Worm (Caenorhabditis elegans) whole organism, L2 larva: Measurements from ENCODE around the gene lab-2.
A peak's percentile ranks its signal among the peaks of the same experiment; 100 is the strongest.

Experiments used
- C34F6.9 ChIP-seq: fragments of 150-350 bp; optimal IDR thresholded peaks from 2 replicates; lab custom pipeline; 2014; ENCODE audit warnings: missing biosample characterization, missing genetic modification characterization
- F13H6.1 ChIP-seq: sonication (generic microtip); optimal IDR thresholded peaks from 2 replicates; lab custom pipeline; 2016; ENCODE audit warnings: missing genetic modification characterization, missing compliant biosample characterization
- R02D3.7 ChIP-seq: fragments of 150-350 bp; optimal IDR thresholded peaks from 2 replicates; lab custom pipeline; 2014; ENCODE audit warnings: missing biosample characterization, missing genetic modification characterization
- Y55F3AM.14 ChIP-seq: fragments of 200-800 bp; sonication (Bioruptor generic); optimal IDR thresholded peaks from 2 replicates; lab custom pipeline; 2018; ENCODE audit warnings: mild to moderate bottlenecking, missing genetic modification characterization, missing compliant biosample characterization
- ZK546.5 ChIP-seq: sonication (generic microtip); optimal IDR thresholded peaks from 2 replicates; lab custom pipeline; 2017; ENCODE audit warnings: missing biosample characterization, missing genetic modification characterization
- alr-1 ChIP-seq: fragments of 150-350 bp; optimal IDR thresholded peaks from 2 replicates; lab custom pipeline; 2014; ENCODE audit warnings: missing biosample characterization, missing genetic modification characterization
- aly-2 ChIP-seq: fragments of 150-350 bp; optimal IDR thresholded peaks from 2 replicates; lab custom pipeline; 2014; ENCODE audit warnings: missing biosample characterization, missing genetic modification characterization
- ama-1 ChIP-seq: fragments of 150-350 bp; optimal IDR thresholded peaks from 2 replicates; lab custom pipeline; 2018; ENCODE audit warnings: inconsistent platforms
- blmp-1 ChIP-seq: sonication (generic microtip); optimal IDR thresholded peaks from 2 replicates; lab custom pipeline; 2017; ENCODE audit warnings: missing genetic modification characterization, mild to moderate bottlenecking, missing compliant biosample characterization, antibody characterized with exemption, moderate library complexity; ENCODE audit not compliant: insufficient read depth
- ceh-16 ChIP-seq: fragments of 150-350 bp; optimal IDR thresholded peaks from 2 replicates; lab custom pipeline; 2014; ENCODE audit warnings: missing biosample characterization, missing genetic modification characterization
- ceh-82 ChIP-seq: fragments of 150-350 bp; optimal IDR thresholded peaks from 2 replicates; lab custom pipeline; 2014; ENCODE audit warnings: missing biosample characterization, missing genetic modification characterization
- crh-2 ChIP-seq: sonication (generic microtip); optimal IDR thresholded peaks from 2 replicates; lab custom pipeline; 2017; ENCODE audit warnings: missing biosample characterization, missing genetic modification characterization
- dmd-4 ChIP-seq: sonication (generic microtip); optimal IDR thresholded peaks from 2 replicates; lab custom pipeline; 2017; ENCODE audit warnings: missing biosample characterization, missing genetic modification characterization
- egl-27 ChIP-seq: sonication (generic microtip); optimal IDR thresholded peaks from 3 replicates; lab custom pipeline; 2017; ENCODE audit warnings: missing biosample characterization, missing genetic modification reagents, missing genetic modification characterization
- elt-1 ChIP-seq: fragments of 150-350 bp; optimal IDR thresholded peaks from 2 replicates; lab custom pipeline; 2014; ENCODE audit warnings: missing biosample characterization, missing genetic modification characterization
- elt-3 ChIP-seq: sonication (generic microtip); optimal IDR thresholded peaks from 2 replicates; lab custom pipeline; 2017; ENCODE audit warnings: missing biosample characterization, missing genetic modification characterization
- fos-1 ChIP-seq: fragments of 150-350 bp; optimal IDR thresholded peaks from 2 replicates; lab custom pipeline; 2014; ENCODE audit warnings: missing biosample characterization, missing genetic modification characterization
- gmeb-1 ChIP-seq: fragments of 150-350 bp; optimal IDR thresholded peaks from 2 replicates; lab custom pipeline; 2014; ENCODE audit warnings: missing biosample characterization, missing genetic modification characterization
- lin-11 ChIP-seq: fragments of 150-350 bp; sonication (generic microtip); optimal IDR thresholded peaks from 2 replicates; lab custom pipeline; 2014; ENCODE audit warnings: missing biosample characterization, missing genetic modification characterization, inconsistent platforms, mixed read lengths
- lin-13 ChIP-seq: fragments of 150-350 bp; optimal IDR thresholded peaks from 2 replicates; lab custom pipeline; 2014; ENCODE audit warnings: missing biosample characterization, missing genetic modification reagents, missing genetic modification characterization
- lin-39 ChIP-seq: fragments of 150-350 bp; optimal IDR thresholded peaks from 2 replicates; lab custom pipeline; 2014; ENCODE audit warnings: missing biosample characterization, missing genetic modification reagents, missing genetic modification characterization
- lsy-2 ChIP-seq, 2 experiments: fragments of 150-350 bp in 1 of 2; sonication (generic microtip) in 1 of 2; optimal IDR thresholded peaks; 2 replicates each; lab custom pipeline; 2014 to 2017; ENCODE audit warnings: missing biosample characterization in 2 of 2, missing genetic modification characterization in 2 of 2
- mab-5 ChIP-seq: fragments of 150-350 bp; optimal IDR thresholded peaks from 2 replicates; lab custom pipeline; 2014; ENCODE audit warnings: missing biosample characterization, missing genetic modification characterization
- mbf-1 ChIP-seq: sonication (generic microtip); optimal IDR thresholded peaks from 2 replicates; lab custom pipeline; 2017; ENCODE audit warnings: missing biosample characterization, missing genetic modification characterization
- mdl-1 ChIP-seq, 2 experiments: fragments of 150-350 bp in 1 of 2; sonication (generic microtip) in 1 of 2; optimal IDR thresholded peaks; 2 replicates each; lab custom pipeline; 2017; ENCODE audit warnings: missing biosample characterization in 2 of 2, missing genetic modification characterization in 2 of 2
- nhr-10 ChIP-seq: sonication (generic microtip); optimal IDR thresholded peaks from 2 replicates; lab custom pipeline; 2017; ENCODE audit warnings: missing biosample characterization, missing genetic modification characterization
- nhr-11 ChIP-seq: fragments of 150-350 bp; optimal IDR thresholded peaks from 2 replicates; lab custom pipeline; 2014; ENCODE audit warnings: missing biosample characterization, missing genetic modification characterization
- nhr-12 ChIP-seq: fragments of 150-350 bp; optimal IDR thresholded peaks from 2 replicates; lab custom pipeline; 2014; ENCODE audit warnings: missing biosample characterization, missing genetic modification characterization
- nhr-129 ChIP-seq: fragments of 150-350 bp; optimal IDR thresholded peaks from 2 replicates; lab custom pipeline; 2014; ENCODE audit warnings: missing biosample characterization, missing genetic modification characterization
- nhr-21 ChIP-seq: fragments of 150-350 bp; optimal IDR thresholded peaks from 2 replicates; lab custom pipeline; 2014; ENCODE audit warnings: missing biosample characterization, missing genetic modification characterization
- nhr-23 ChIP-seq: fragments of 150-350 bp; optimal IDR thresholded peaks from 2 replicates; lab custom pipeline; 2014; ENCODE audit warnings: missing biosample characterization, missing genetic modification reagents, missing genetic modification characterization
- nhr-237 ChIP-seq: fragments of 150-350 bp; optimal IDR thresholded peaks from 2 replicates; lab custom pipeline; 2014; ENCODE audit warnings: missing biosample characterization, missing genetic modification characterization
- nhr-25 ChIP-seq: fragments of 150-350 bp; sonication (generic microtip); optimal IDR thresholded peaks from 3 replicates; lab custom pipeline; 2014; ENCODE audit warnings: missing biosample characterization, missing genetic modification characterization
- nhr-6 ChIP-seq: fragments of 150-350 bp; optimal IDR thresholded peaks from 2 replicates; lab custom pipeline; 2014; ENCODE audit warnings: missing biosample characterization, missing genetic modification characterization
- nhr-77 ChIP-seq: fragments of 150-350 bp; optimal IDR thresholded peaks from 2 replicates; lab custom pipeline; 2014; ENCODE audit warnings: missing biosample characterization, missing genetic modification characterization
- peb-1 ChIP-seq: fragments of 150-350 bp; optimal IDR thresholded peaks from 2 replicates; lab custom pipeline; 2014; ENCODE audit warnings: missing biosample characterization, missing genetic modification characterization
- sem-4 ChIP-seq: fragments of 150-350 bp; optimal IDR thresholded peaks from 2 replicates; lab custom pipeline; 2014; ENCODE audit warnings: missing biosample characterization, missing genetic modification reagents, missing genetic modification characterization
- skn-1 ChIP-seq: sonication (generic microtip); optimal IDR thresholded peaks from 2 replicates; lab custom pipeline; 2017; ENCODE audit warnings: missing biosample characterization, missing genetic modification characterization
- sma-3 ChIP-seq: sonication (generic microtip); optimal IDR thresholded peaks from 2 replicates; lab custom pipeline; 2016; ENCODE audit warnings: missing genetic modification reagents, missing genetic modification characterization, missing compliant biosample characterization
- sma-9 ChIP-seq, 2 experiments: fragments of 150-350 bp in 1 of 2; sonication (generic microtip) in 1 of 2; optimal IDR thresholded peaks; 2 replicates each; lab custom pipeline; 2014 to 2016; ENCODE audit warnings: missing genetic modification characterization in 2 of 2, mild to moderate bottlenecking in 1 of 2, missing biosample characterization in 1 of 2, missing compliant biosample characterization in 1 of 2, missing genetic modification reagents in 1 of 2, moderate library complexity in 1 of 2
- snpc-4 ChIP-seq: fragments of 150-350 bp; optimal IDR thresholded peaks from 2 replicates; lab custom pipeline; 2014; ENCODE audit warnings: missing biosample characterization, missing genetic modification characterization
- unc-39 ChIP-seq: fragments of 150-350 bp; optimal IDR thresholded peaks from 2 replicates; lab custom pipeline; 2014; ENCODE audit warnings: missing biosample characterization, missing genetic modification characterization
- unc-55 ChIP-seq: fragments of 150-350 bp; sonication (generic microtip); optimal IDR thresholded peaks from 3 replicates; lab custom pipeline; 2014; ENCODE audit warnings: missing biosample characterization, missing genetic modification reagents, missing genetic modification characterization
- unc-62 ChIP-seq: fragments of 150-350 bp; optimal IDR thresholded peaks from 2 replicates; lab custom pipeline; 2014; ENCODE audit warnings: missing biosample characterization, missing genetic modification reagents, missing genetic modification characterization
- zag-1 ChIP-seq: fragments of 150-350 bp; optimal IDR thresholded peaks from 2 replicates; lab custom pipeline; 2014; ENCODE audit warnings: missing biosample characterization, missing genetic modification characterization
- ztf-1 ChIP-seq: fragments of 200-800 bp; sonication (Bioruptor generic); conservative IDR thresholded peaks from 2 replicates; pipeline ENCODE4 v1.3.6; 2022; ENCODE audit warnings: missing genetic modification characterization, missing compliant biosample characterization
- ztf-11 ChIP-seq: sonication (generic microtip); optimal IDR thresholded peaks from 2 replicates; lab custom pipeline; 2017; ENCODE audit warnings: missing biosample characterization, missing genetic modification characterization
- ztf-4 ChIP-seq: fragments of 150-350 bp; optimal IDR thresholded peaks from 2 replicates; lab custom pipeline; 2014; ENCODE audit warnings: missing biosample characterization, missing genetic modification characterization

Gene lab-2

ce11 chrIII:7335220-7335619 lies 5.8 kb upstream of the lab-2 start, which contains the start of gene F56C9.10:
F56C9.10 (minus strand) TSS chrIII:7335316.
- TF ChIP-seq nhr-77 (tag; lab: Kevin White, UChicago) (no peak), nhr-23 (no peak), mdl-1 (tag; optimal IDR thresholded peaks at IDR 0.05; lab: Kevin White, UChicago) (peak; percentile 90 to 95), ztf-11 (tag; lab: Kevin White, UChicago) (no peak), lsy-2 (tag; optimal IDR thresholded peaks at IDR 0.05; lab: Kevin White, UChicago) (peak; percentile 39 to 93), gmeb-1 (peak; percentile 79), lin-39 (tag; lab: Kevin White, UChicago) (no peak), ZK546.5 (tag; lab: Kevin White, UChicago) (peak; percentile 54), nhr-237 (tag; lab: Kevin White, UChicago) (no peak), elt-3 (tag; lab: Kevin White, UChicago) (no peak), elt-1 (tag; lab: Kevin White, UChicago) (no peak), sma-3 (GFP tag; lab: Kevin White, UChicago) (peak; percentile 88), ztf-1 (GFP tag; lab: Robert Waterston, UW) (no peak), dmd-4 (tag; lab: Kevin White, UChicago) (no peak), zag-1 (tag; lab: Kevin White, UChicago) (peak; percentile 84), C34F6.9 (tag; lab: Kevin White, UChicago) (peak; percentile 98), alr-1 (tag; lab: Kevin White, UChicago) (no peak), mab-5 (peak; percentile 35), unc-62 (GFP tag; lab: Kevin White, UChicago) (peak; percentile 52), ceh-16 (tag; lab: Kevin White, UChicago) (no peak), R02D3.7 (tag; lab: Kevin White, UChicago) (no peak), nhr-25 (tag; lab: Kevin White, UChicago) (peak; percentile 92), nhr-21 (tag; lab: Kevin White, UChicago) (peak; percentile 90), egl-27 (peak; percentile 63), unc-55 (GFP tag; lab: Kevin White, UChicago) (peak; percentile 72), crh-2 (peak; percentile 91), ztf-4 (tag; lab: Kevin White, UChicago) (peak; percentile 92), nhr-12 (no peak), sma-9 (GFP tag; optimal IDR thresholded peaks at IDR 0.05; lab: Kevin White, UChicago) (peak; percentile 89), sma-9 (tag; optimal IDR thresholded peaks at IDR 0.05; lab: Kevin White, UChicago) (no peak), nhr-129 (tag; lab: Kevin White, UChicago) (peak; percentile 98), peb-1 (tag; lab: Kevin White, UChicago) (no peak), nhr-6 (peak; percentile 54), lin-13 (GFP tag; lab: Kevin White, UChicago) (peak; percentile 77), snpc-4 (tag; lab: Kevin White, UChicago) (peak; percentile 30), nhr-10 (no peak), lin-11 (peak; percentile 77), F13H6.1 (tag; lab: Kevin White, UChicago) (peak; percentile 85), ama-1 (lab: Kevin White, UChicago) (peak; percentile 66), sem-4 (peak; percentile 83), Y55F3AM.14 (GFP tag; lab: Kevin White, UChicago) (peak; percentile 63), blmp-1 (tag; lab: Kevin White, UChicago) (peak; percentile 99), mbf-1 (tag; lab: Kevin White, UChicago) (no peak), unc-39 (tag; lab: Kevin White, UChicago) (no peak), skn-1 (tag; lab: Kevin White, UChicago) (peak; percentile 1), nhr-11 (tag; lab: Kevin White, UChicago) (no peak), aly-2 (tag; lab: Kevin White, UChicago) (no peak), ceh-82 (tag; lab: Kevin White, UChicago) (no peak), fos-1 (tag; lab: Kevin White, UChicago) (peak; percentile 86)
- TF ChIP-seq, all 48 proteins: peak for 28
